Worm (Caenorhabditis elegans): ENCODE results near the gene Y55F3BL.4.

ce11 chrIV:848207-848606 lies 43.3 kb downstream of the Y55F3BL.4 start:
- TF ChIP-seq snpc-4 (tag; optimal IDR thresholded peaks at IDR 0.05) (no peak), ceh-39 (tag; optimal IDR thresholded peaks at IDR 0.05) (no peak), nhr-28 (tag; optimal IDR thresholded peaks at IDR 0.05) (no peak), blmp-1 (tag; optimal IDR thresholded peaks at IDR 0.05) (no peak), pha-4 (tag; optimal IDR thresholded peaks at IDR 0.05) (no peak), unc-39 (tag; optimal IDR thresholded peaks at IDR 0.05) (no peak), nhr-237 (tag; optimal IDR thresholded peaks at IDR 0.05) (no peak), nhr-76 (tag; optimal IDR thresholded peaks at IDR 0.05) (no peak), ces-1 (GFP tag; optimal IDR thresholded peaks at IDR 0.05) (no peak), sem-2 (GFP tag; optimal IDR thresholded peaks at IDR 0.05) (no peak), nhr-12 (tag; optimal IDR thresholded peaks at IDR 0.05) (no peak), unc-62 (GFP tag; optimal IDR thresholded peaks at IDR 0.05) (no peak), elt-3 (tag; optimal IDR thresholded peaks at IDR 0.05) (no peak)
